Fruit fly (Drosophila melanogaster) whole organism, adult: ENCODE measurements around the gene SoxN.

ENCODE experiments used
- CG11617 ChIP-seq: fragments of 200-800 bp; sonication (Bioruptor generic); optimal IDR thresholded peaks from 2 replicates; lab custom pipeline; 2017; ENCODE audit warnings: mild to moderate bottlenecking, missing biosample characterization, missing genetic modification reagents, missing genetic modification characterization
- CG12768 ChIP-seq: fragments of 200-800 bp; sonication (Bioruptor generic); optimal IDR thresholded peaks from 2 replicates; lab custom pipeline; 2017; ENCODE audit warnings: missing biosample characterization, missing genetic modification characterization, mild to moderate bottlenecking, moderate library complexity, missing genetic modification reagents
- CG14711 ChIP-seq: fragments of 200-800 bp; sonication (Bioruptor generic); optimal IDR thresholded peaks from 2 replicates; lab custom pipeline; 2018; ENCODE audit warnings: missing biosample characterization, mild to moderate bottlenecking, missing genetic modification characterization, moderate library complexity
- CG1620 ChIP-seq: fragments of 200-800 bp; sonication (Bioruptor generic); optimal IDR thresholded peaks from 2 replicates; lab custom pipeline; 2016; ENCODE audit warnings: missing biosample characterization, missing genetic modification characterization
- CG33017 ChIP-seq: fragments of 200-800 bp; sonication (Bioruptor generic); optimal IDR thresholded peaks from 2 replicates; lab custom pipeline; 2018; ENCODE audit warnings: missing biosample characterization, mild to moderate bottlenecking, missing genetic modification characterization, moderate library complexity
- CG5204 ChIP-seq: fragments of 200-800 bp; sonication (Bioruptor generic); optimal IDR thresholded peaks from 2 replicates; lab custom pipeline; 2016; ENCODE audit warnings: missing biosample characterization, missing genetic modification characterization
- CG7045 ChIP-seq: fragments of 200-800 bp; sonication (Bioruptor generic); optimal IDR thresholded peaks from 2 replicates; lab custom pipeline; 2017; ENCODE audit warnings: missing biosample characterization, mild to moderate bottlenecking, missing genetic modification characterization
- CG7101 ChIP-seq: fragments of 200-800 bp; sonication (Bioruptor generic); optimal IDR thresholded peaks from 2 replicates; lab custom pipeline; 2018; ENCODE audit warnings: missing biosample characterization, mild to moderate bottlenecking, missing genetic modification characterization, moderate library complexity
- Clk ChIP-seq: fragments of 200-800 bp; sonication (Bioruptor generic); optimal IDR thresholded peaks from 2 replicates; lab custom pipeline; 2017; ENCODE audit warnings: missing biosample characterization, missing genetic modification characterization
- Crg-1 ChIP-seq: fragments of 200-800 bp; sonication (Bioruptor generic); optimal IDR thresholded peaks from 2 replicates; lab custom pipeline; 2016; ENCODE audit warnings: missing biosample characterization, missing genetic modification characterization
- Hr96 ChIP-seq: fragments of 200-800 bp; sonication (Bioruptor generic); optimal IDR thresholded peaks from 2 replicates; lab custom pipeline; 2016; ENCODE audit warnings: missing biosample characterization, missing genetic modification characterization
- Mnt ChIP-seq: fragments of 200-800 bp; sonication (Bioruptor generic); optimal IDR thresholded peaks from 2 replicates; lab custom pipeline; 2016; ENCODE audit warnings: missing biosample characterization, mild to moderate bottlenecking, missing genetic modification characterization
- bab1 ChIP-seq: fragments of 200-800 bp; sonication (Bioruptor generic); optimal IDR thresholded peaks from 3 replicates; lab custom pipeline; 2019; ENCODE audit warnings: missing biosample characterization, mild to moderate bottlenecking, missing genetic modification characterization, moderate library complexity
- cic ChIP-seq: fragments of 200-800 bp; sonication (Bioruptor generic); optimal IDR thresholded peaks from 2 replicates; lab custom pipeline; 2017; ENCODE audit warnings: missing biosample characterization, mild to moderate bottlenecking, missing genetic modification characterization, moderate library complexity
- cnc ChIP-seq, 2 experiments: fragments of >200 bp; optimal IDR thresholded peaks; 2 replicates each; lab custom pipeline; 2017
- kay ChIP-seq: fragments of 200-800 bp; sonication (Bioruptor generic); peaks from one replicate; lab custom pipeline; 2016; ENCODE audit warnings: missing biosample characterization, missing genetic modification characterization, borderline replicate concordance
- ovo ChIP-seq: fragments of 200-800 bp; sonication (Bioruptor generic); optimal IDR thresholded peaks from 2 replicates; lab custom pipeline; 2016; ENCODE audit warnings: missing biosample characterization, missing genetic modification characterization
- pad ChIP-seq: fragments of 200-800 bp; sonication (Bioruptor generic); optimal IDR thresholded peaks from 3 replicates; lab custom pipeline; 2017; ENCODE audit warnings: missing biosample characterization, missing genetic modification characterization, mild to moderate bottlenecking, moderate library complexity, missing genetic modification reagents
- tj ChIP-seq: fragments of 200-800 bp; sonication (Bioruptor generic); optimal IDR thresholded peaks from 3 replicates; lab custom pipeline; 2017; ENCODE audit warnings: missing biosample characterization, mild to moderate bottlenecking, missing genetic modification characterization, moderate library complexity
- toe ChIP-seq: fragments of 200-800 bp; sonication (Bioruptor generic); optimal IDR thresholded peaks from 2 replicates; lab custom pipeline; 2016; ENCODE audit warnings: missing biosample characterization, missing genetic modification characterization

SoxN gene

DNA sequence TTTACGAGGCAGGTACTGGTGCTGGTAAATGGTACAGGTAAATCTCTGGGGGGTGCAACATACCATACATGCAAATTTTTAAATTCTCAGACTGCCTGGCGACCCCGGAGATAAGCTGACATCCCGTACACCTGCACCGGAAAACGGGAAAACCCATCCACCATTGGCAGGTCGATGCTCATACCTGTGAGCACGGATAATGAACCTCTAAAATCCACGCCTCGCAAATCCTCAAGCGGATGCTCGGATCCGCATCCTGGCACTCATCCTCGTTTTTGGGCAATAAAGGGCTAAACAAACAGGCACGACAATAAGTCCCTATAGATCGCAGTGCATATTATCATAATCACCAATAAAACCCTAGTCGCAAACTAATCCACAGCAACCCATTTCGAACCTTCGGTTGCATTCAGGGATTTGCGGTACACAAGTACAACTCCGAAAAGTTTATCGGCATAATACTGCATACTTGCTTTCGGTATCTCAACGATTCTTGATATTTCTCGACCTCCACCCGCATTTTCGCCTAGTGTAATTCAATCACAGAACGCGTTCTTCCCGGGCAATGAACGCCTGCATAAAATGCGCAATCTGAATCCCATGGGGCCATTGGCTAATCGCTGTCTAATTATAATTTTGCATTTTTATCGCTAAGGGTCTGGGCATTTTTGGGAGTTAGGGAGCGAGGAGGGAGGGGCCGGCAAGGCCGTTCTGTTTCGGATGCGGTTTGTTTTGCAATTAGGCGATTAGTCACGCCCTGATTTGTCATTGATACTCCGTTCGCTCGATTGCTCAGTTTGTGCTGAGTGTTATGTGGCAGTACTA is 7.2 kb downstream of the SoxN start:
- no peak for TF ChIP-seq CG7101
- TF ChIP-seq CG1620 (GFP tag; lab: Kevin White, UChicago): no peak

DNA sequence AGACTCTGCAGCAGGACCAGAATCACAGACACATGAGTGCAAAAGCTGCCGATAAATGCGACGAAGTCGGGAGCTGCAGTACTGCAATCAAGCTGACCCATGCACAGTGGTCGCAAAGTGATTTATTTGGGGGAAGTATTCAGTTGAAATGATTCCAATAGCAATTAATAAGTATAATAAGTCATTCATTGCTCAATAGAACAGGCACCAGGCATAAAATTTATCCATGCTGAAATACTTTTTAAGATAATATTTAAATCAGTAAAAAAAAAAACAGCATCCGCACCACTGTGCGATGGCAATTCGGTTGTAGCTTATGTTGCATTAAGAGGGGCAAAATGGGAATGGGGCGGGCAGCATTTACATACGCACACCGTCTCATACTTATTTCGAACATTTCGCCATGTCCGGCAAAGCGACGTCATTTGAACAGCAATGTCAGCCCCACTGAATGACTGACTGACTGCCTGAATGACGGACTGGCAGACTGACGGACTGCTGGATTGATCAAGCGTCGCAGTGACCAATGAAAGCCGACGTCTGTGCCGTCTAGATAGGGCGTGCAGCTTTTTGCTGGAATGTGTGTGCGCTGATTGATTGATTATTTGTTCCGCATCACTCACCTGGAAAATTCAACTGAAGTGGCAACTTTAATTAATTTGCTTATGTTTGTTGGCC is 9.5 kb downstream of the SoxN start:
- TF ChIP-seq cnc (optimal IDR thresholded peaks at IDR 0.05; lab: Kevin White, UChicago): no peak
- TF ChIP-seq kay (GFP tag; lab: Kevin White, UChicago): no peak
- no peak for TF ChIP-seq bab1
- TF ChIP-seq CG1620 (GFP tag; lab: Kevin White, UChicago): no peak
- no peak for TF ChIP-seq Hr96 (GFP tag; lab: Kevin White, UChicago)
- no peak for TF ChIP-seq Clk (GFP tag; lab: Kevin White, UChicago)
- TF ChIP-seq CG11617: no peak
- TF ChIP-seq tj (GFP tag; lab: Kevin White, UChicago): no peak
- TF ChIP-seq Mnt (GFP tag; lab: Kevin White, UChicago): no peak
- TF ChIP-seq CG5204 (GFP tag; lab: Kevin White, UChicago): no peak
- no peak for TF ChIP-seq ovo
- TF ChIP-seq toe (GFP tag; lab: Kevin White, UChicago): no peak
- no peak for TF ChIP-seq CG33017 (tag; lab: Kevin White, UChicago)
- TF ChIP-seq CG14711: no peak
- TF ChIP-seq CG7101: no peak
- no peak for TF ChIP-seq pad
- no peak for TF ChIP-seq cic (GFP tag; lab: Kevin White, UChicago)
- TF ChIP-seq CG12768 (GFP tag; lab: Kevin White, UChicago): no peak
- no peak for TF ChIP-seq CG7045

DNA sequence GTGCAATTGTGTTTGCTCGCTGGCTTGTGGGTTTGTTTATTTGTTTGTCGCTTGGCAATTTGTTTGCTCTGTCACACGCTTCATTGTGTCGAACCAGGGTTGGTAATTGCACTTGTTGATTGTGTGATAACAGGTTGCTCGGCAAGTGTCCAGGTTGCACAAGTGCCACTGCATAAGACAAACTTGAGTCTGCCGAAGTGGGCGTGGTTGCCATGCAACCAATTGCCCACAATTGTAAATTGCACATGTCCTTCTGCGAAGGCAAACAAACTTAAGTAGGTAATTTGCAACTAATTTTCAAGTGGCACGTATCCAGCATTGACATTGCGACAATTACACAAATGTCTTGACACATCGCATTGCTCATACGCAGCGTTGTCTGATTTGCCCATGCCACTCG is 13.7 kb downstream of the SoxN start:
- no peak for TF ChIP-seq kay (GFP tag; lab: Kevin White, UChicago)
- TF ChIP-seq Hr96 (GFP tag; lab: Kevin White, UChicago): no peak
- TF ChIP-seq cnc (optimal IDR thresholded peaks at IDR 0.05; lab: Kevin White, UChicago): no peak
- TF ChIP-seq CG11617: no peak

DNA sequence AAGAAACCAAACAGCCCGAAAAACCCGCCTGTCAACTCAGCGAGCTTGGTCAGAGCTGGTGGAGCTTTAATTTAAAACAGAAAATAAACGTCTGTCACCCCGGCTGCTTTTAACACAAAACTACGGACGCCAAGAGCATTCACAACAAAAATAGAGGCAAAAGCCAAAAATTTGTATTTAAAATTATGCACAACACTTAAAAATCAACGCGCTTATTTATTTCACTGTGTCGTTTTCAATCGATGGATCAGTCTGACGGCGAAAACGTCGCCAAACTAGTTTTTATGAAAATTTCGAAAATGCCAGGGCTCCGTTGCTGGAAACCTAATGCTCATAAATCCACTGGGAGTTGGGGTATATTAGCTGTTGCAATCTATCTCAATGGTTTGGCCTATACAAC is 15.3 kb downstream of the SoxN start:
- TF ChIP-seq CG12768 (GFP tag; lab: Kevin White, UChicago): no peak
- no peak for TF ChIP-seq CG5204 (GFP tag; lab: Kevin White, UChicago)
- no peak for TF ChIP-seq bab1
- TF ChIP-seq CG14711: no peak
- no peak for TF ChIP-seq Mnt (GFP tag; lab: Kevin White, UChicago)
- TF ChIP-seq tj (GFP tag; lab: Kevin White, UChicago): no peak
- TF ChIP-seq CG1620 (GFP tag; lab: Kevin White, UChicago): no peak
- TF ChIP-seq Crg-1 (GFP tag; lab: Kevin White, UChicago): no peak
- no peak for TF ChIP-seq CG11617
- no peak for TF ChIP-seq toe (GFP tag; lab: Kevin White, UChicago)
- TF ChIP-seq CG7101: no peak
- TF ChIP-seq pad: no peak
- TF ChIP-seq CG33017 (tag; lab: Kevin White, UChicago): no peak

DNA sequence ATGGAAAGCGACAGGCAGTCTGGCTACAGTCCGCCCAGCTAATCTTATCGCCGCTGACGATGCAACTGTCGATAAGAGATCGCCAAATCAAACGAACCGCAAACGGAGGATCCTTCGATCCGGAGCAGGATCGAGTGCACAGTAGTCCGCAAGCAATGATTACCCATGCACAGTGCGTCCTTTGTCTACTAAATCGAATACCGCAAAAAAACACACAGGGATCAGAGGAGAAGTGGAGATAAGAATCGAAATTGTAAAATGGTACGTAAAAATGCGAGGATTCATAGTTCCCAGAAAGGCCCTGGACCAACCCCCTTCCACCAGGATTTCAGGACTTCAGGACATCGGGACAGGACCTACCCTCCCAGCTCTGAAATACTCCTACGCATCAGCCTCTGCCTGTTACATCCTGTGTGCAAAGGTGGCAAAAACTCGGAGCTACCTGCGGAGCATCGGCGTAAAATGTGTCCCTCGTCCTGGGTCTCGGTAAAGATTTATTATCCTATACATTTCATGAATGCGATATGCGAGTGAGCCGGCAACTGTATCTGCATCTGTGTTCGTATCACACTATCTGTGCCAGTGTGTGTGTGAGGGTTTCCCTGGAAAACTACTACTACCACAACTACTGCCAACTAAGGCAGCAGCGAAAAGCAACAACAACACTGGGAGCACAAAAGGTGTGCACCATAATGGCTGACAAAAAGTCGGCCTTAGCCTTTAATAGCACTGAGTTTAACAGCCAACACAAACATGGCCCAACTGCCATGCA is 16.2 kb downstream of the SoxN start:
- TF ChIP-seq cic (GFP tag; lab: Kevin White, UChicago) (no peak), Crg-1 (GFP tag; lab: Kevin White, UChicago) (no peak), bab1 (no peak), CG7045 (no peak), cnc (optimal IDR thresholded peaks at IDR 0.05; lab: Kevin White, UChicago) (no peak), CG14711 (no peak), Hr96 (GFP tag; lab: Kevin White, UChicago) (no peak), CG11617 (no peak), ovo (no peak)

DNA sequence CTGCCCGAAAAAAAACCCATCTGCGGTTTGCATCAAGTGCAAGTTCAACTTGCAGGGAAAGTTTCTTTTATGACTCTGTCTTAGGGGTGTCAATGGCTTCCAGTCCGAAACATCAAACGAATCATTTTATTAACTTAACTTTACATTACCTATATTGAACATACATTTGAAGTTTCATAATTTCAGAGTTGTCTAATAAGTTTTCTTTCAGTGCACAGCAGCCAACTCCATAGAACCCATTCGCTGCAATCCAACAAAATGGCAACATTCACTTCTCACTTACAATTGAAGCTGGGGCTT is 16.8 kb downstream of the SoxN start:
- TF ChIP-seq bab1: no peak
- TF ChIP-seq CG14711: no peak
- no peak for TF ChIP-seq Crg-1 (GFP tag; lab: Kevin White, UChicago)
- no peak for TF ChIP-seq CG7101
- TF ChIP-seq CG11617: no peak
- no peak for TF ChIP-seq cnc (optimal IDR thresholded peaks at IDR 0.05; lab: Kevin White, UChicago)
- no peak for TF ChIP-seq CG33017 (tag; lab: Kevin White, UChicago)
- no peak for TF ChIP-seq CG1620 (GFP tag; lab: Kevin White, UChicago)
- no peak for TF ChIP-seq toe (GFP tag; lab: Kevin White, UChicago)
- TF ChIP-seq Hr96 (GFP tag; lab: Kevin White, UChicago): no peak
- no peak for TF ChIP-seq CG7045

DNA sequence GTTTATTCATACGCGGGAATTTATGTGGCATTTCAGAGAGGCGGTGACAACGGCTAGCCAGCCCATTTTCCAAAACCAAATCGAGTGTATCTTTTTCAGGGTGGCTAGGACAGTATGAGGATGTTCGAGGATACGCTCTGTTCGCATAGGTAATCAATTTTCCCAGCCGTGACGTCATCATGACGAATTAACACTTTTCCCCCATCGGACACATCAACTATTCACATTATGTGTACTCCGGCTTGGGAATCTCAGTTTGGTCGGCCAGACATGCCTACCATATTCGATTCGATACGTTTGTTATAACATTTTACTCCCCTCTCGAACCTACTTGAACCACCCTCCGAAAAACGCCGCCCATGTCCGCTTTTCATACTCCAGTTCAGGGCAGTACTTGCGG is 18.1 kb downstream of the SoxN start:
- TF ChIP-seq cic (GFP tag; lab: Kevin White, UChicago): no peak
- no peak for TF ChIP-seq cnc (optimal IDR thresholded peaks at IDR 0.05; lab: Kevin White, UChicago)
- TF ChIP-seq CG33017 (tag; lab: Kevin White, UChicago): no peak
- TF ChIP-seq Hr96 (GFP tag; lab: Kevin White, UChicago): no peak
- no peak for TF ChIP-seq Clk (GFP tag; lab: Kevin White, UChicago)
- no peak for TF ChIP-seq ovo
- no peak for TF ChIP-seq Crg-1 (GFP tag; lab: Kevin White, UChicago)
- no peak for TF ChIP-seq CG14711
- no peak for TF ChIP-seq CG1620 (GFP tag; lab: Kevin White, UChicago)
- no peak for TF ChIP-seq tj (GFP tag; lab: Kevin White, UChicago)
- no peak for TF ChIP-seq pad
- no peak for TF ChIP-seq kay (GFP tag; lab: Kevin White, UChicago)
- TF ChIP-seq CG7045: no peak
- TF ChIP-seq CG11617: no peak
- no peak for TF ChIP-seq Mnt (GFP tag; lab: Kevin White, UChicago)
- TF ChIP-seq CG12768 (GFP tag; lab: Kevin White, UChicago): no peak
- TF ChIP-seq bab1: no peak
- no peak for TF ChIP-seq CG7101
